Worm (Caenorhabditis elegans): ENCODE measurements around the gene F21D5.5.
A peak's percentile ranks its signal among the peaks of the same experiment; 100 is the strongest.

F21D5.5 gene

DNA sequence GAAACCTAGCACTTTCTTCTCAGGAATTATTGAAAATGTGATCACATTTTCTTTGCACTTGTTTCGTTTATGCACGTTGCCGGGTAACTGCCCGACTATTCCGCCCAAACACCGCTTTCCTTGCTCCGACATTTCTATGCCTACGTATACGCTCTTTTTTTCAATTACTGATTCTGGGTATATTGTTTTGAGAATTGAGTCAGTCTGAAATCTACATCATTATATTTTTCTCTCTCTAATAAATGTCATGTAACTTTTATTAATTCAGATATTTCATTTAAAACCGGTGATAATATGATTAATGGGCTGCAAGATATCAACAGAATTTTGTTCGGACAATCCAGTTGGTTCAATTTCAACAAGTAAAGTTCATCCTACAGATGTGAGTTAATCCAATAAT lies 41.8 kb downstream of the F21D5.5 start, which contains the start of gene ttll-11:
ttll-11 (plus strand) TSS at position 301 of the 400 bp plus-strand sequence.
- TF ChIP-seq hlh-13 (GFP tag; optimal IDR thresholded peaks at IDR 0.05) (no peak), ceh-14 (tag; optimal IDR thresholded peaks at IDR 0.05) (no peak), fax-1 (tag; optimal IDR thresholded peaks at IDR 0.05) (no peak)

DNA sequence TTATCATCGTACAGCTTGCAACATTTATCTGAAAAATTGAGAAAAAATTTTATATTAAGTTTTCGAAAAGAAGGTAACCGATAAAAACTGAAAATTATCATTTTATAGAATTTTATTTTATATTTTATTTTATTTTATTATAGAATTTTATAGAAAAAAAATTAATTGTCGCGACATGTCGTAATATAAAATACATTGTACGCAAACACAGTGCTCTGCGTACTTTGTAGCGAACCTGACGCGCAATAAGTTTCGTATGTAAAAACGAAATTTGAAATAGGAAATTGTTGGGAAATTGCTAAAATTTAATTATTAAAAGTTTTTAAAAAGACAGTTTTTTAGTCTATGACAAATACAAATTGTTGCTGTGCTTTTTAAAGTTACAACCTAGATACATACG lies 47.7 kb downstream of the F21D5.5 start, which contains the start of the genes hst-1 and ints-6:
hst-1 (minus strand) TSS at position 28 of the 400 bp plus-strand sequence.
ints-6 (plus strand) TSS at position 260 of the 400 bp plus-strand sequence.
- TF ChIP-seq nhr-11 (tag; optimal IDR thresholded peaks at IDR 0.05) (no peak), ref-2 (tag; optimal IDR thresholded peaks at IDR 0.05) (no peak), nhr-232 (tag; optimal IDR thresholded peaks at IDR 0.05) (no peak), fax-1 (tag; optimal IDR thresholded peaks at IDR 0.05) (no peak), ceh-18 (tag; optimal IDR thresholded peaks at IDR 0.05) (no peak), ceh-24 (tag; optimal IDR thresholded peaks at IDR 0.05) (no peak), ceh-34 (tag; optimal IDR thresholded peaks at IDR 0.05) (no peak), mec-3 (tag; optimal IDR thresholded peaks at IDR 0.05; ENCODE audit: borderline replicate concordance) (no peak), ets-4 (tag; optimal IDR thresholded peaks at IDR 0.05) (no peak)

DNA sequence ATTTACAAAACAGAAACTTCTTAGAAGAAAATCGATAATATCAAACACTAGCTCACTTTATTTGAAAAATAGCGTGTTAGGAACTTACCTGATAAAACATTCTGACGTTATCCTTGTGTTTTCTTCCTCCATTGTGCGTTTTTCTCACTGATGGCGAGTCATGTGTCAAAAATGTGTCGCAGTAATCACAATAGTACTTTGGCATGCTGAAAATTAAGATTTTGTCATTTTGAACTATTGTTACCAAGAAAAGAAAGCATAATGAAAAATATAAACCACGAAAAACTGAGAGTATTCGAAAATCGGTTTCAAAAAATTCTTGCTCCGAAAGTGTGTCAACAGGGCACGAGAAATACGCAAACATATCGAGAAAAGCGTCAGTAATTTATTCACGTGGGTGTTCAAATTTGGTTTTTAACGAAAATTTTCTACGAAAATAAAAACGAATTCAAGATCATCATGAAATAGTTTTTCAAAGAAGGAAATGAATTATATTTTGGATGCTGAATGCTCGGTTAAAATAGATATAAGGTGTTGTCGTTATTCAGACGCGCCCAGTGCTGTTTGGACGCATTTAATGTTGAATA lies 51.5 kb downstream of the F21D5.5 start, which contains the start of gene snrp-3:
snrp-3 (minus strand) TSS at position 206 of the 587 bp plus-strand sequence.
- TF ChIP-seq nfya-1 (tag; optimal IDR thresholded peaks at IDR 0.05) (peak; percentile 63), ceh-48 (tag; optimal IDR thresholded peaks at IDR 0.05) (no peak), hlh-13 (GFP tag; optimal IDR thresholded peaks at IDR 0.05) (no peak), fax-1 (tag; optimal IDR thresholded peaks at IDR 0.05) (no peak), pha-4 (tag; optimal IDR thresholded peaks at IDR 0.05) (no peak), K02D7.2 (tag; optimal IDR thresholded peaks at IDR 0.05) (no peak), sdc-2 (tag; optimal IDR thresholded peaks at IDR 0.05) (no peak), elt-4 (tag; optimal IDR thresholded peaks at IDR 0.05) (no peak), elt-2 (tag; optimal IDR thresholded peaks at IDR 0.05) (peak; percentile 12), sox-4 (tag; optimal IDR thresholded peaks at IDR 0.05) (no peak), eyg-1 (tag; optimal IDR thresholded peaks at IDR 0.05) (no peak), fkh-10 (GFP tag; optimal IDR thresholded peaks at IDR 0.05) (no peak), fkh-6 (tag; optimal IDR thresholded peaks at IDR 0.05) (no peak), pat-9 (tag; optimal IDR thresholded peaks at IDR 0.05) (no peak), dmd-4 (tag; optimal IDR thresholded peaks at IDR 0.05; ENCODE audit: borderline replicate concordance) (no peak), madf-2 (tag; optimal IDR thresholded peaks at IDR 0.05) (no peak), unc-42 (tag; optimal IDR thresholded peaks at IDR 0.05) (peak; percentile 56), pag-3 (tag; optimal IDR thresholded peaks at IDR 0.05; ENCODE audit: borderline replicate concordance) (no peak), ceh-31 (tag; optimal IDR thresholded peaks at IDR 0.05) (no peak), ceh-30 (tag; optimal IDR thresholded peaks at IDR 0.05) (no peak), npax-4 (tag; optimal IDR thresholded peaks at IDR 0.05) (no peak), unc-86 (tag; optimal IDR thresholded peaks at IDR 0.05) (no peak), ceh-24 (tag; optimal IDR thresholded peaks at IDR 0.05) (no peak), ceh-14 (tag; optimal IDR thresholded peaks at IDR 0.05) (peak; percentile 12), che-1 (tag; optimal IDR thresholded peaks at IDR 0.05) (no peak), tbx-7 (tag; optimal IDR thresholded peaks at IDR 0.05) (no peak), rnt-1 (tag; optimal IDR thresholded peaks at IDR 0.05) (no peak), lin-11 (tag; optimal IDR thresholded peaks at IDR 0.05) (no peak), ztf-16 (tag; optimal IDR thresholded peaks at IDR 0.05) (no peak), hlh-15 (tag; optimal IDR thresholded peaks at IDR 0.05) (no peak), ahr-1 (tag; optimal IDR thresholded peaks at IDR 0.05) (no peak), ttx-3 (tag; optimal IDR thresholded peaks at IDR 0.05) (no peak), odd-2 (tag; optimal IDR thresholded peaks at IDR 0.05) (no peak), pros-1 (tag; optimal IDR thresholded peaks at IDR 0.05) (no peak), ceh-18 (tag; optimal IDR thresholded peaks at IDR 0.05) (peak; percentile 60), ceh-34 (tag; optimal IDR thresholded peaks at IDR 0.05) (peak; percentile 9), unc-55 (GFP tag; optimal IDR thresholded peaks at IDR 0.05) (peak; percentile 42), ref-2 (tag; optimal IDR thresholded peaks at IDR 0.05) (no peak), tbx-2 (tag; optimal IDR thresholded peaks at IDR 0.05) (peak; percentile 8), C38D4.7 (GFP tag; optimal IDR thresholded peaks at IDR 0.05) (no peak), nhr-11 (tag; optimal IDR thresholded peaks at IDR 0.05) (no peak), dve-1 (tag; optimal IDR thresholded peaks at IDR 0.05) (peak; percentile 19), ceh-22 (tag; optimal IDR thresholded peaks at IDR 0.05) (no peak), K09A11.1 (tag; optimal IDR thresholded peaks at IDR 0.05; ENCODE audit: insufficient read depth) (no peak)

All from whole organism, late embryonic.